Worm (Caenorhabditis elegans) whole organism, L2 larva: ENCODE measurements around the gene K06H6.2.

Experiments used
- F13H6.1 ChIP-seq: sonication (generic microtip); optimal IDR thresholded peaks from 2 replicates; lab custom pipeline; 2016; ENCODE audit warnings: missing genetic modification characterization, missing compliant biosample characterization
- R02D3.7 ChIP-seq: fragments of 150-350 bp; optimal IDR thresholded peaks from 2 replicates; lab custom pipeline; 2014; ENCODE audit warnings: missing biosample characterization, missing genetic modification characterization
- alr-1 ChIP-seq: fragments of 150-350 bp; optimal IDR thresholded peaks from 2 replicates; lab custom pipeline; 2014; ENCODE audit warnings: missing biosample characterization, missing genetic modification characterization
- ama-1 ChIP-seq: fragments of 150-350 bp; optimal IDR thresholded peaks from 2 replicates; lab custom pipeline; 2018; ENCODE audit warnings: inconsistent platforms
- ceh-82 ChIP-seq: fragments of 150-350 bp; optimal IDR thresholded peaks from 2 replicates; lab custom pipeline; 2014; ENCODE audit warnings: missing biosample characterization, missing genetic modification characterization
- elt-3 ChIP-seq: sonication (generic microtip); optimal IDR thresholded peaks from 2 replicates; lab custom pipeline; 2017; ENCODE audit warnings: missing biosample characterization, missing genetic modification characterization
- nhr-11 ChIP-seq: fragments of 150-350 bp; optimal IDR thresholded peaks from 2 replicates; lab custom pipeline; 2014; ENCODE audit warnings: missing biosample characterization, missing genetic modification characterization
- skn-1 ChIP-seq: sonication (generic microtip); optimal IDR thresholded peaks from 2 replicates; lab custom pipeline; 2017; ENCODE audit warnings: missing biosample characterization, missing genetic modification characterization
- ztf-11 ChIP-seq: sonication (generic microtip); optimal IDR thresholded peaks from 2 replicates; lab custom pipeline; 2017; ENCODE audit warnings: missing biosample characterization, missing genetic modification characterization

DNA sequence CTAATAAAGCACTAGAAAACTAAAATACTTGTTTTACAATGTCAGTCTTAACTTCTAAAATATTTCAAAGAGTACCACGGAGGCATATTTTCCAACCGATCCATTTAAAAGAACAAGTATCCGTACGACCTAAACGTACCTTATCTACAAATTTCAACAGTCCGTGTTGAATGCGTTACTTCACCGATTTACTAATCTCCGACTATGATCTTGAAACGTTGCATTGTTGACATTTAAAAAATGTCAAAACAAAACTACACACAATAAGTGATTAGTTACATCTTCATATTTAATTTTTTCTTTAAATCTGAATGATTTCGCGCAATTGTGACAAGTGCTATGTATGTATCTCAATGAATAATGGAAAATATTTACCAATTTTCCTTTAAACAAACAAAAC lies 12.3 kb downstream of the K06H6.2 start:
- TF ChIP-seq ceh-82 (no peak), nhr-11 (tag; lab: Kevin White, UChicago) (no peak), F13H6.1 (no peak), ztf-11 (tag; lab: Kevin White, UChicago) (no peak), elt-3 (tag; lab: Kevin White, UChicago) (no peak), ama-1 (lab: Kevin White, UChicago) (no peak), alr-1 (tag; lab: Kevin White, UChicago) (no peak), R02D3.7 (tag; lab: Kevin White, UChicago) (no peak), skn-1 (tag; lab: Kevin White, UChicago) (no peak)
